Worm (Caenorhabditis elegans): Measurements from ENCODE around the gene ZK930.4.

DNA sequence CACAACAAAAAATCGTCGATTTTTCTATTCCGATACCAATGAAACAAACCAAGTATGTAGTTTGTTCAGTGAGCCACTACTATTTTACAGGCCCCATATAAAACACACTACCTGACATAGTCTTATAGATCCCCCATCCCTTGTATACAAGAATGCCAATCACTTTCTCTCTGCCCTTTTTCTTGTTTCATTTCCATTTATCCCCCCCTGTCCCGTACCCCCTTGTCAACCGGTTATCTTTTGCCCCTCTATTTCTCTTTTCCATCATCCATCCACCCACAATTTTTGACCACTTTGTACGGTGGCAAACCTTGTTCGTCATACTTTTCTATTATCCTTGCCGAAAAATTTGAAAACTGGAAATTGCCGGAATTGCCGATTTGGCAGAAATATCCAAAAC lies 46.6 kb downstream of the ZK930.4 start:
- TF ChIP-seq nhr-12 (tag; optimal IDR thresholded peaks at IDR 0.05): no peak
- no peak for TF ChIP-seq sptf-1 (tag; optimal IDR thresholded peaks at IDR 0.05)
- no peak for TF ChIP-seq blmp-1 (tag; optimal IDR thresholded peaks at IDR 0.05)
- no peak for TF ChIP-seq nhr-237 (tag; optimal IDR thresholded peaks at IDR 0.05)
- TF ChIP-seq ztf-11 (tag; optimal IDR thresholded peaks at IDR 0.05): no peak
- no peak for TF ChIP-seq elt-1 (tag; optimal IDR thresholded peaks at IDR 0.05; ENCODE audit: borderline replicate concordance, insufficient read depth)

Measured in whole organism, mixed stage, embryonic.